Worm (Caenorhabditis elegans) whole organism, late embryonic: ENCODE measurements around the gene Y53C12B.7.

Experiments
- ama-1 ChIP-seq: fragments of 150-350 bp; optimal IDR thresholded peaks from 2 replicates; lab custom pipeline; 2014
- ceh-9 ChIP-seq: sonication (generic microtip); optimal IDR thresholded peaks from 2 replicates; lab custom pipeline; 2016; ENCODE audit warnings: mild to moderate bottlenecking, missing genetic modification characterization, inconsistent platforms, missing compliant biosample characterization
- dve-1 ChIP-seq: sonication (generic microtip); optimal IDR thresholded peaks from 2 replicates; lab custom pipeline; 2017; ENCODE audit warnings: antibody characterized with exemption, mild to moderate bottlenecking, missing genetic modification characterization, missing compliant biosample characterization
- elt-2 ChIP-seq: sonication (generic microtip); optimal IDR thresholded peaks from 2 replicates; lab custom pipeline; 2016; ENCODE audit warnings: missing genetic modification reagents, missing genetic modification characterization, missing compliant biosample characterization
- ets-4 ChIP-seq: sonication (generic microtip); optimal IDR thresholded peaks from 2 replicates; lab custom pipeline; 2016; ENCODE audit warnings: missing genetic modification characterization, missing compliant biosample characterization
- nfya-1 ChIP-seq: sonication (generic microtip); optimal IDR thresholded peaks from 2 replicates; lab custom pipeline; 2017; ENCODE audit warnings: missing genetic modification characterization, mild to moderate bottlenecking, missing compliant biosample characterization, antibody characterized with exemption, moderate library complexity
- nhr-11 ChIP-seq: fragments of 150-350 bp; optimal IDR thresholded peaks from 2 replicates; lab custom pipeline; 2014; ENCODE audit warnings: missing biosample characterization, missing genetic modification characterization
- odd-2 ChIP-seq: sonication (generic microtip); optimal IDR thresholded peaks from 2 replicates; lab custom pipeline; 2017; ENCODE audit warnings: antibody characterized with exemption, mild to moderate bottlenecking, missing genetic modification characterization, missing compliant biosample characterization
- pax-1 ChIP-seq: fragments of 150-350 bp; optimal IDR thresholded peaks from 2 replicates; lab custom pipeline; 2014; ENCODE audit warnings: missing biosample characterization, missing genetic modification characterization
- pha-4 ChIP-seq: fragments of 150-350 bp; optimal IDR thresholded peaks from 2 replicates; lab custom pipeline; 2018; ENCODE audit warnings: missing biosample characterization, missing genetic modification reagents, missing genetic modification characterization
- pqm-1 ChIP-seq: sonication (generic microtip); optimal IDR thresholded peaks from 2 replicates; lab custom pipeline; 2016; ENCODE audit warnings: missing genetic modification characterization, missing compliant biosample characterization
- sox-2 ChIP-seq: fragments of 200-800 bp; sonication (Bioruptor generic); IDR thresholded peaks from 2 replicates; pipeline ENCODE4 v1.3.6; 2022; ENCODE audit warnings: missing genetic modification reagents, missing genetic modification characterization, missing compliant biosample characterization
- sox-4 ChIP-seq: sonication (generic microtip); optimal IDR thresholded peaks from 2 replicates; lab custom pipeline; 2017; ENCODE audit warnings: mild to moderate bottlenecking, missing genetic modification characterization, inconsistent platforms, missing compliant biosample characterization

DNA sequence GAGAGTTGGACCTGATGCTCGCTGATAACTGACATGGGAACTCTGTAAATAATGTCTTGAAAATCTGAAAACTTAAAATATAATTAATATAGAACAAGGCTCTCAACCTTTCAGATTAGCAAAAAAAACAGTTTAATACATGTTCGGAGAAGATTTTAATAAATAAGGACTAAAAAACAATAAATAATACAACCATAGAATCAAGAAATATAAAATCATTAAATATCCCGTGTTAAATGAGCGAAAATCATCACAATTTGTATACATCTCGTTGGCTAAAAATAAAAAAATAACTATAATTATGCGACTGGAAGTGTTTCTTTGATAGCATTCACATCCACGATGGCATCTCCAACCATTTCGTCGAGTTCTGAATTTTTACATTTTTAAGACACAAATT is 48.3 kb downstream of the Y53C12B.7 start, which contains the start of gene Y53C12A.10:
- TF ChIP-seq dve-1 (tag; lab: Kevin White, UChicago) (no peak), ets-4 (tag; lab: Kevin White, UChicago) (no peak), sox-2 (GFP tag; lab: Robert Waterston, UW) (no peak), sox-4 (tag; lab: Kevin White, UChicago) (no peak), nhr-11 (tag; lab: Kevin White, UChicago) (no peak), ceh-9 (tag; lab: Kevin White, UChicago) (no peak), odd-2 (tag; lab: Kevin White, UChicago) (no peak), ama-1 (no peak), pha-4 (tag; lab: Kevin White, UChicago) (no peak), pax-1 (tag; lab: Kevin White, UChicago) (no peak), pqm-1 (tag; lab: Kevin White, UChicago) (no peak), elt-2 (tag; lab: Kevin White, UChicago) (no peak), nfya-1 (tag; lab: Kevin White, UChicago) (no peak)
